Fruit fly (Drosophila melanogaster) whole organism, wandering third instar larva: Measurements from ENCODE around the gene NPF.
A peak's percentile ranks its signal among the peaks of the same experiment; 100 is the strongest.

Experiments used
- CG32264 ChIP-seq: fragments of 200-800 bp; sonication (Bioruptor generic); optimal IDR thresholded peaks from 2 replicates; lab custom pipeline; 2016; ENCODE audit warnings: missing biosample characterization, missing genetic modification characterization
- CG9705 ChIP-seq: fragments of 200-800 bp; sonication (Bioruptor generic); optimal IDR thresholded peaks from 2 replicates; lab custom pipeline; 2018; ENCODE audit warnings: missing biosample characterization, mild to moderate bottlenecking, missing genetic modification characterization
- CrebA ChIP-seq: fragments of 200-800 bp; sonication (Bioruptor generic); optimal IDR thresholded peaks from 2 replicates; lab custom pipeline; 2016; ENCODE audit warnings: missing biosample characterization, mild to moderate bottlenecking, missing genetic modification characterization, borderline replicate concordance
- Dfd ChIP-seq: fragments of >200 bp; optimal IDR thresholded peaks from 2 replicates; lab custom pipeline; 2017; ENCODE audit warnings: missing biosample characterization, missing genetic modification characterization
- Dif ChIP-seq: fragments of 200-275, 200-300 bp; sonication (Bioruptor generic); optimal IDR thresholded peaks from 2 replicates; lab custom pipeline; 2018; ENCODE audit warnings: missing biosample characterization, missing genetic modification characterization; ENCODE audit not compliant: partially characterized antibody
- GATAd ChIP-seq: sonication (Bioruptor generic); optimal IDR thresholded peaks from 2 replicates; lab custom pipeline; 2016; ENCODE audit warnings: missing biosample characterization, missing genetic modification characterization
- HLH106 ChIP-seq: fragments of 200-800 bp; optimal IDR thresholded peaks from 3 replicates; lab custom pipeline; 2019; ENCODE audit warnings: missing biosample characterization, mild to moderate bottlenecking, missing genetic modification characterization, moderate library complexity
- Hnf4 ChIP-seq: fragments of 200-800 bp; sonication (Bioruptor generic); optimal IDR thresholded peaks from 2 replicates; lab custom pipeline; 2016; ENCODE audit warnings: missing biosample characterization, mild to moderate bottlenecking, missing genetic modification characterization
- Hr78 ChIP-seq: fragments of >200 bp; optimal IDR thresholded peaks from 2 replicates; lab custom pipeline; 2017; ENCODE audit warnings: missing biosample characterization, missing genetic modification characterization
- Hr83 ChIP-seq: fragments of 200-300 bp; sonication (Bioruptor generic); optimal IDR thresholded peaks from 2 replicates; lab custom pipeline; 2016; ENCODE audit warnings: missing biosample characterization, mild to moderate bottlenecking, missing genetic modification characterization, moderate library complexity; ENCODE audit not compliant: poor library complexity, severe bottlenecking
- Myc ChIP-seq: fragments of >200 bp; optimal IDR thresholded peaks from 2 replicates; lab custom pipeline; 2017
- N ChIP-seq: fragments of >200 bp; optimal IDR thresholded peaks from 2 replicates; lab custom pipeline; 2018; ENCODE audit warnings: missing biosample characterization, missing external identifiers, missing genetic modification characterization
- OdsH ChIP-seq: fragments of 200-800 bp; sonication (Bioruptor generic); optimal IDR thresholded peaks from 2 replicates; lab custom pipeline; 2016; ENCODE audit warnings: missing biosample characterization, mild to moderate bottlenecking, missing genetic modification characterization
- Rel ChIP-seq, 2 experiments: fragments of 200-800 bp; sonication (Bioruptor generic) in 1 of 2; optimal IDR thresholded peaks; 2 replicates in 1 of 2; 3 replicates in 1 of 2; lab custom pipeline; 2016 to 2019; ENCODE audit warnings: mild to moderate bottlenecking in 2 of 2, missing biosample characterization in 2 of 2, missing genetic modification characterization in 2 of 2, moderate library complexity in 1 of 2
- Sp1 ChIP-seq: fragments of 200-800 bp; sonication (Bioruptor generic); optimal IDR thresholded peaks from 3 replicates; lab custom pipeline; 2019; ENCODE audit warnings: missing biosample characterization, mild to moderate bottlenecking, missing genetic modification characterization, moderate library complexity
- Vsx2 ChIP-seq: fragments of 200-300, 225-300 bp; sonication (Bioruptor generic); optimal IDR thresholded peaks from 2 replicates; lab custom pipeline; 2018; ENCODE audit warnings: missing biosample characterization, missing genetic modification characterization; ENCODE audit not compliant: partially characterized antibody
- dl ChIP-seq, 2 experiments: fragments of 175-275, 200-275 bp in 1 of 2; fragments of 200-275 bp in 1 of 2; sonication (Bioruptor generic); optimal IDR thresholded peaks; lab custom pipeline; 2018; ENCODE audit warnings: mild to moderate bottlenecking in 2 of 2, missing biosample characterization in 2 of 2, missing genetic modification characterization in 2 of 2, moderate library complexity in 2 of 2; ENCODE audit not compliant: partially characterized antibody in 2 of 2, insufficient read depth in 1 of 2
- dsf ChIP-seq: sonication (Bioruptor generic); optimal IDR thresholded peaks from 2 replicates; lab custom pipeline; 2016; ENCODE audit warnings: missing biosample characterization, missing genetic modification characterization, borderline replicate concordance
- ey ChIP-seq: fragments of 200-800 bp; sonication (Bioruptor generic); optimal IDR thresholded peaks from 2 replicates; lab custom pipeline; 2016; ENCODE audit warnings: missing biosample characterization, missing genetic modification characterization
- foxo ChIP-seq, 2 experiments: fragments of 200-800 bp; sonication (Bioruptor generic); optimal IDR thresholded peaks; 2 replicates in 1 of 2; 3 replicates in 1 of 2; lab custom pipeline; 2016 to 2017; ENCODE audit warnings: missing biosample characterization in 2 of 2, missing genetic modification characterization in 2 of 2
- fru ChIP-seq: fragments of 200-800 bp; sonication (Bioruptor generic); optimal IDR thresholded peaks from 3 replicates; lab custom pipeline; 2016; ENCODE audit warnings: missing biosample characterization, mild to moderate bottlenecking, missing genetic modification characterization
- h ChIP-seq: fragments of 200-800 bp; sonication (Bioruptor generic); optimal IDR thresholded peaks from 3 replicates; lab custom pipeline; 2016; ENCODE audit warnings: missing biosample characterization, mild to moderate bottlenecking, missing genetic modification characterization
- jim ChIP-seq: fragments of 175-275, 200-325 bp; sonication (Bioruptor generic); optimal IDR thresholded peaks from 2 replicates; lab custom pipeline; 2016; ENCODE audit warnings: missing biosample characterization, mild to moderate bottlenecking, missing genetic modification characterization
- lola ChIP-seq: fragments of >200 bp; optimal IDR thresholded peaks from 2 replicates; lab custom pipeline; 2017; ENCODE audit warnings: missing biosample characterization, missing genetic modification characterization
- pan ChIP-seq: fragments of >200 bp; optimal IDR thresholded peaks from 2 replicates; lab custom pipeline; 2017
- psq ChIP-seq: fragments of 200-800 bp; sonication (Bioruptor generic); optimal IDR thresholded peaks from 3 replicates; lab custom pipeline; 2017; ENCODE audit warnings: missing biosample characterization, mild to moderate bottlenecking, missing genetic modification characterization, moderate library complexity
- rgr ChIP-seq: fragments of 200-800 bp; sonication (Bioruptor generic); optimal IDR thresholded peaks from 3 replicates; lab custom pipeline; 2016; ENCODE audit warnings: missing biosample characterization, mild to moderate bottlenecking, missing genetic modification characterization
- sage ChIP-seq: fragments of 200-800 bp; sonication (Bioruptor generic); optimal IDR thresholded peaks from 2 replicates; lab custom pipeline; 2016; ENCODE audit warnings: missing biosample characterization, mild to moderate bottlenecking, missing genetic modification characterization
- sv ChIP-seq: fragments of 200-800 bp; sonication (Bioruptor generic); optimal IDR thresholded peaks from 3 replicates; lab custom pipeline; 2016; ENCODE audit warnings: missing biosample characterization, missing genetic modification characterization
- usp ChIP-seq: fragments of >200 bp; optimal IDR thresholded peaks from 2 replicates; lab custom pipeline; 2017; ENCODE audit warnings: missing biosample characterization, missing genetic modification characterization

The NPF gene

DNA sequence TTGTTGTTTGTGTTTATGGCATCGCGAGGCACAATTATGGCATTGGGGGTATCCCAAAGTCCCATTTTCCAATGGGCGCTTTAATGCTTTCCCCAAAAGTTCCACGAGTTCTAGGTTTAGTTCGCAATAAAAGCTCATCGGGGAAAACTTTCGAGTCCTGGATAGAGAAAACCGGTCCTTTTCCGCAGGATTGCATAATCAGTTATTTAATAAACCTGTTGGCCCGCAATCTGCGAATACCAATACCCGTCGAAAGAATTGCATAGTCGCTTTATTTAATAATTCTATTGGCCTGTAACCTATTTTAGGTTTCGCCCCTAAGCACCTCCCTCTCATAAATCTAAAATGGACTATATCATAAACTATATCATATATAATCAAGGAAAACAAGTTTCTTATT is 3.1 kb upstream of the NPF start:
- TF ChIP-seq CrebA (GFP tag; lab: Kevin White, UChicago) = no peak
- TF ChIP-seq CG32264 (GFP tag; lab: Kevin White, UChicago) = no peak
- no peak for TF ChIP-seq Myc (lab: Kevin White, UChicago)
- TF ChIP-seq Hr78 (GFP tag; lab: Kevin White, UChicago) = no peak
- no peak for TF ChIP-seq Hr83
- TF ChIP-seq dl (GFP tag; optimal IDR thresholded peaks at IDR 0.05; lab: Kevin White, UChicago; ENCODE audit: insufficient read depth in 1 of 2, partially characterized antibody in 2 of 2) = no peak
- no peak for TF ChIP-seq OdsH
- no peak for TF ChIP-seq Vsx2
- TF ChIP-seq sage (GFP tag; lab: Kevin White, UChicago) = no peak
- no peak for TF ChIP-seq ey (GFP tag; lab: Kevin White, UChicago)
- TF ChIP-seq h (GFP tag; lab: Kevin White, UChicago) = no peak
- TF ChIP-seq fru = no peak
- TF ChIP-seq GATAd (GFP tag; lab: Kevin White, UChicago) = no peak
- no peak for TF ChIP-seq HLH106 (tag; lab: Kevin White, UChicago)
- TF ChIP-seq rgr = no peak
- TF ChIP-seq N (GFP tag; lab: Kevin White, UChicago) = no peak

DNA sequence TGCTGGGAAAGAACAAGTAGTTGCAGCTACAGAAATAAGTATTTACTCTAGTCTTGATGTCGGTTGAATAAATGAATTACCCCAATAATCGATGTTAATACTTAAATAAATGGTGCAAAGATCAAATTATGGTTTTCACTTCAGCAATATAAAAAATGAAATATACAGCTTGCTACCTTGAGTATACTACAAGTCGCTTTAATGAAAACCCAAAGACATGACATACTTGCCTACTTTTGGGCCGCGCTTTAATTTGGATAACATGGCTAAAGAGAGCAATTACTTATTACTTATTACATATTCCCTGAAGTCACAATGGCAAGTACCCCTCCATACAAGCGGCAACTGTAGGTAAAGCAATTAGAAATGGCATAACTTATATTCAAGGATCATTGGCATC is 2.2 kb downstream of the NPF start:
- TF ChIP-seq fru (peak; percentile 49), Dif (GFP tag; lab: Kevin White, UChicago) (no peak), N (GFP tag; lab: Kevin White, UChicago) (peak; percentile 59), pan (no peak), GATAd (GFP tag; lab: Kevin White, UChicago) (no peak), OdsH (no peak), Myc (lab: Kevin White, UChicago) (peak; percentile 42)

DNA sequence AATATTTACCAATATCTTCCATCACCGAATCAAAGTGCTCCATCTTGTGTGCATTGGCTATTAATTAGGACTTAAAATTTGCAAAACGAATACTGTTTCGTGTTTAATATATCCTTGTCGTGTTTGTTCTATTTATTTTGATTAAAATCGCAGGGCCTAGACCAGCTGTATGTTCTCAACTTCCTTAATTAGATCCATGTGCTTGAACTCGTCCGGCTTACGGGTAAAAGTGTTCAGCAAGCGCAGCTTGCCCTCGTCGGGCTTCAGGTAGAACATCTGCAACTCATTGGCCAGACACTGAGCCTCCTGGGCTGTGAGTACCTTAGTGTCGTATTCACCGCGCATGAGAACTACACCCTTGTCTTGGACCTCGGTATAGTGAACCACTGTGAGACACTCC is 4.3 kb downstream of the NPF start, which contains the start of gene CG12783:
Gene CG12783, minus strand, starts transcription at position 101 of the 400 bp plus-strand sequence.
- TF ChIP-seq h (GFP tag; lab: Kevin White, UChicago) (no peak), pan (no peak), Hr78 (GFP tag; lab: Kevin White, UChicago) (no peak), CG32264 (GFP tag; lab: Kevin White, UChicago) (no peak), usp (no peak), CG9705 (GFP tag; lab: Kevin White, UChicago) (no peak), rgr (no peak), jim (GFP tag; lab: Kevin White, UChicago) (no peak), sv (GFP tag; lab: Kevin White, UChicago) (no peak), Dfd (GFP tag; lab: Kevin White, UChicago) (no peak), sage (GFP tag; lab: Kevin White, UChicago) (no peak), Hnf4 (GFP tag; lab: Kevin White, UChicago) (no peak), Rel (GFP tag; optimal IDR thresholded peaks at IDR 0.05; lab: Kevin White, UChicago) (no peak), Rel (tag; optimal IDR thresholded peaks at IDR 0.05; lab: Kevin White, UChicago) (no peak), dsf (GFP tag; lab: Kevin White, UChicago) (no peak), lola (no peak)
- TF ChIP-seq, all 38 proteins: peak for 0

DNA sequence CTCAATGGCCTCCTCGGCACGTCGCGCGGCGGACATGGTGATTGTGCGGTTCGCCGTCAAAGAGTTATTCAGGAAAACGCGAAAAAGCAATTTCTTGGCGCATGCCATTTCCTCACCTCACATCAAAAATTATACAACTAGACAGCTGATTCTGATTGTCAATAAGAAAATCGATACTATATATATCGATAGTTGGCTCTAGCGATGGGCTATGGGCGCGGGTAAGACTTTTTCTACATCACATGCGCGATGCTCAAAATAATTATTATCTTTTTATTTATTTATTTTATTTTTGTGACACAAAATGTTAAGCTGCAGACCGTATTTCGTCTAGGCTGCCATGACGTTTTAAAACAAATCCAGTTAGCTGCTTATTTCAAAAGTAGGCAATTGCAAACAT is 5.2 kb downstream of the NPF start, which contains the start of gene CG10340:
Gene CG10340, minus strand, starts transcription at position 151 of the 400 bp plus-strand sequence.
- TF ChIP-seq Hr83 = peak; percentile 34
- no peak for TF ChIP-seq Hr78 (GFP tag; lab: Kevin White, UChicago)
- TF ChIP-seq, all 38 proteins: peak for 1

DNA sequence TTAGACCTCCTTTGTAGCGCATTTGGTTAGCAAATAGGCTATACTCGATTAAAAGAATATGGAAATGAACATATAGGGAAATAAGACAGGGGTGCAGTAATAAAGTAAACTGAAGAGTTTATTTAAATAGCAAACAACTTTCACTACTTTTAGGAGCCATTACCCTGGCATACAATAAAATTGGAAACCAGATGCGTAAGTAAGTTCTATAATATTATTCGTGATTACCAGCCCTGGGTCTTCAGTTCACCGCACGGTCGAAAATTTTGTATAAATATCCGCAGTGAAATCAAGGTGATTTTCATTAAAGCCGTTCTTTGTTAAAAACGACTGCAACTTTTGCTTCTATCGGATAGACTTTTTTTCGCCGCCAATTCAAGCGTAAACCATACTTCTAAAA is 6.0 kb downstream of the NPF start, which contains the start of gene CG17562:
Gene CG17562, plus strand, starts transcription at position 301 of the 400 bp plus-strand sequence.
- TF ChIP-seq Myc (lab: Kevin White, UChicago) (no peak), Vsx2 (no peak), lola (no peak), fru (no peak), foxo (GFP tag; optimal IDR thresholded peaks at IDR 0.05; lab: Kevin White, UChicago) (no peak), Sp1 (GFP tag; lab: Kevin White, UChicago) (no peak), Hnf4 (GFP tag; lab: Kevin White, UChicago) (no peak), HLH106 (tag; lab: Kevin White, UChicago) (no peak), psq (GFP tag; lab: Kevin White, UChicago) (no peak), usp (no peak)
